Worm (Caenorhabditis elegans) whole organism, early embryonic: ENCODE measurements around the gene C17C3.24.

Experiments used
- B0310.2 ChIP-seq: sonication (generic microtip); optimal IDR thresholded peaks from 2 replicates; lab custom pipeline; 2016; ENCODE audit warnings: mild to moderate bottlenecking, missing genetic modification characterization, missing compliant biosample characterization
- F13C5.2 ChIP-seq: sonication (generic microtip); optimal IDR thresholded peaks from 2 replicates; lab custom pipeline; 2017; ENCODE audit warnings: mild to moderate bottlenecking, missing genetic modification characterization, inconsistent platforms, missing compliant biosample characterization
- aly-1 ChIP-seq: sonication (generic microtip); optimal IDR thresholded peaks from 2 replicates; lab custom pipeline; 2016; ENCODE audit warnings: missing genetic modification characterization, missing compliant biosample characterization
- ama-1 ChIP-seq: fragments of 150-350 bp; optimal IDR thresholded peaks from 2 replicates; lab custom pipeline; 2014
- ceh-13 ChIP-seq: fragments of 200-800 bp; sonication (Bioruptor generic); optimal IDR thresholded peaks from 2 replicates; lab custom pipeline; 2018; ENCODE audit warnings: mild to moderate bottlenecking, missing genetic modification characterization, missing compliant biosample characterization
- ceh-36 ChIP-seq: sonication (generic microtip); optimal IDR thresholded peaks from 2 replicates; lab custom pipeline; 2016; ENCODE audit warnings: missing genetic modification characterization, inconsistent platforms, missing compliant biosample characterization
- ets-7 ChIP-seq: sonication (generic microtip); optimal IDR thresholded peaks from 2 replicates; lab custom pipeline; 2016; ENCODE audit warnings: missing genotype, missing genetic modification characterization, missing compliant biosample characterization
- flt-1 ChIP-seq: fragments of 200-800 bp; sonication (Bioruptor generic); IDR thresholded peaks from 2 replicates; pipeline ENCODE4 v1.3.6; 2022; ENCODE audit warnings: missing genetic modification characterization, missing compliant biosample characterization
- hmbx-1 ChIP-seq: sonication (generic microtip); optimal IDR thresholded peaks from 2 replicates; lab custom pipeline; 2016; ENCODE audit warnings: mild to moderate bottlenecking, missing genetic modification characterization, missing compliant biosample characterization
- hmg-4 ChIP-seq: fragments of 200-800 bp; sonication (Bioruptor generic); optimal IDR thresholded peaks from 2 replicates; lab custom pipeline; 2018; ENCODE audit warnings: mild to moderate bottlenecking, missing genetic modification characterization, missing compliant biosample characterization
- hnd-1 ChIP-seq: sonication (generic microtip); optimal IDR thresholded peaks from 2 replicates; lab custom pipeline; 2016; ENCODE audit warnings: missing genetic modification characterization, missing compliant biosample characterization
- pes-1 ChIP-seq: fragments of 200-800 bp; sonication (Bioruptor generic); IDR thresholded peaks from 2 replicates; pipeline ENCODE4 v1.3.6; 2022; ENCODE audit warnings: missing genetic modification reagents, missing genetic modification characterization, missing compliant biosample characterization
- scrt-1 ChIP-seq: fragments of 200-800 bp; sonication (Bioruptor generic); IDR thresholded peaks from 2 replicates; pipeline ENCODE4 v1.3.6; 2022; ENCODE audit warnings: missing genetic modification characterization, missing compliant biosample characterization
- sea-1 ChIP-seq: fragments of 200-800 bp; sonication (Bioruptor generic); conservative IDR thresholded peaks from 2 replicates; pipeline ENCODE4 v1.3.6; 2022; ENCODE audit warnings: missing genetic modification characterization, missing compliant biosample characterization
- tbx-11 ChIP-seq: fragments of 200-800 bp; sonication (Bioruptor generic); IDR thresholded peaks from 2 replicates; pipeline ENCODE4 v1.3.6; 2022; ENCODE audit warnings: missing genetic modification characterization, missing compliant biosample characterization
- tbx-37 ChIP-seq: fragments of 200-800 bp; sonication (Bioruptor generic); conservative IDR thresholded peaks from 2 replicates; pipeline ENCODE4 v1.3.6; 2022; ENCODE audit warnings: missing genetic modification reagents, missing genetic modification characterization, missing compliant biosample characterization
- tra-4 ChIP-seq: sonication (generic microtip); optimal IDR thresholded peaks from 2 replicates; lab custom pipeline; 2017; ENCODE audit warnings: missing genetic modification characterization, missing compliant biosample characterization

Gene C17C3.24

ce11 chrII:5541685-5542084, at the start of gene C17C3.24:
TSS of gene C17C3.24 (minus strand) at chrII:5541785.
- no peak for TF ChIP-seq hmg-4 (GFP tag; lab: Kevin White, UChicago)
- no peak for TF ChIP-seq B0310.2 (tag; lab: Kevin White, UChicago)
- TF ChIP-seq ceh-13 (GFP tag; lab: Kevin White, UChicago): no peak
- no peak for TF ChIP-seq ama-1 (lab: Kevin White, UChicago)
- TF ChIP-seq tbx-37 (GFP tag; lab: Robert Waterston, UW): no peak
- TF ChIP-seq ceh-36 (tag; lab: Kevin White, UChicago): no peak
- no peak for TF ChIP-seq flt-1 (GFP tag; lab: Robert Waterston, UW)
- no peak for TF ChIP-seq pes-1 (GFP tag; lab: Robert Waterston, UW)
- no peak for TF ChIP-seq F13C5.2
- TF ChIP-seq scrt-1 (GFP tag; lab: Robert Waterston, UW): no peak
- TF ChIP-seq tbx-11: no peak
- TF ChIP-seq tra-4 (tag; lab: Kevin White, UChicago): no peak

ce11 chrII:5589690-5590089, 48.1 kb upstream of the C17C3.24 start, which contains the start of gene C17G10.13:
TSS of gene C17G10.13 (minus strand) at chrII:5589790.
- no peak for TF ChIP-seq sea-1 (GFP tag; lab: Robert Waterston, UW)

DNA sequence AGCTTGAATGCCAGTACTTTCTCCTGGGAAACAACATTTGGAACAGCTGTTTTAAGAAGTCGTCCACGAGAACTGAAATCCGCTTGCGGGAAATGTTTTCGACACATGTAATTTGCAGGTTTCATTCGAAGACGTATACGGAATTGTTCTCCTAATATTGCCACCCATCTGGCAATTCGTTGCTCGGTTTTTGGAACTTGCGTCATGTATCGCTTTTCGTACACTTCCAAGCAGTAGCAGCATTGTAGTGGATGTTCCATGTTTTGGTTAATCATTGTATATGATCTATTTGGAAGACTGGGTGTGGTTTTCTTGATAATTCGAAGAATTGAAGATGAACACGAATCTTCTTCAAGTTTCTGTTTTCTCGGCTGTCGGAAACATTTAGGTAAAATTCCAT, 46.2 kb upstream of the C17C3.24 start:
- TF ChIP-seq flt-1 (GFP tag; lab: Robert Waterston, UW): no peak
- TF ChIP-seq scrt-1 (GFP tag; lab: Robert Waterston, UW): no peak
- TF ChIP-seq sea-1 (GFP tag; lab: Robert Waterston, UW): no peak
- TF ChIP-seq B0310.2 (tag; lab: Kevin White, UChicago): no peak
- TF ChIP-seq aly-1: no peak
- no peak for TF ChIP-seq F13C5.2
- TF ChIP-seq tbx-11: no peak
- no peak for TF ChIP-seq ceh-13 (GFP tag; lab: Kevin White, UChicago)
- TF ChIP-seq pes-1 (GFP tag; lab: Robert Waterston, UW): no peak
- no peak for TF ChIP-seq hmbx-1 (tag; lab: Kevin White, UChicago)
- no peak for TF ChIP-seq ets-7 (tag; lab: Kevin White, UChicago)
- no peak for TF ChIP-seq ama-1 (lab: Kevin White, UChicago)
- no peak for TF ChIP-seq tra-4 (tag; lab: Kevin White, UChicago)

DNA sequence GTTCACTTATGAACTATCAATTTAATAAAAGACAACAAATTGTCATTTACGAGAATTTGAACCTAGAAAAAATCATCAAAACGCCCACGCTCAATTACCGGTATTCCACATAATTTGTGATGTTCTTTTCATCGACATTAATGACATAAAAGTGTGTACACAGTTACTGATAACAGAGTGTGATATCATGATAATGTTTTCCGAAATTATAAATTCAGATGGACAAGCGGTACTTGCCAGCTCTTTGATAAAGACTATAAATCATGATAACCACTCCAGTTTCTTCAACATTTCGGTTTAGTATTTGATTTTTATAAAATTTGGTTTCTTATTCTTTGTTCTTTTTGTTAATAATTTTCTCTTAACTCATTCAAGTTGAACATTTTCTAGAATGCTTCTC, 44.2 kb upstream of the C17C3.24 start, which contains the start of gene lys-8:
lys-8 (plus strand) TSS at position 391 of the 400 bp plus-strand sequence.
- TF ChIP-seq tbx-11 (no peak), scrt-1 (GFP tag; lab: Robert Waterston, UW) (no peak)

- no peak for TF ChIP-seq B0310.2 (tag; lab: Kevin White, UChicago)
- TF ChIP-seq aly-1: no peak
- TF ChIP-seq tbx-11: no peak
- no peak for TF ChIP-seq hnd-1 (tag; lab: Kevin White, UChicago)
- no peak for TF ChIP-seq pes-1 (GFP tag; lab: Robert Waterston, UW)
- TF ChIP-seq ceh-36 (tag; lab: Kevin White, UChicago): no peak
- no peak for TF ChIP-seq sea-1 (GFP tag; lab: Robert Waterston, UW)
- TF ChIP-seq F13C5.2: no peak
- TF ChIP-seq ama-1 (lab: Kevin White, UChicago): no peak
- TF ChIP-seq ceh-13 (GFP tag; lab: Kevin White, UChicago): no peak
Observed at ce11 chrII:5582309-5582708, 40.7 kb upstream of the C17C3.24 start, which contains the start of gene T25E4.2. TSS of gene T25E4.2 (minus strand) at chrII:5582409.

DNA sequence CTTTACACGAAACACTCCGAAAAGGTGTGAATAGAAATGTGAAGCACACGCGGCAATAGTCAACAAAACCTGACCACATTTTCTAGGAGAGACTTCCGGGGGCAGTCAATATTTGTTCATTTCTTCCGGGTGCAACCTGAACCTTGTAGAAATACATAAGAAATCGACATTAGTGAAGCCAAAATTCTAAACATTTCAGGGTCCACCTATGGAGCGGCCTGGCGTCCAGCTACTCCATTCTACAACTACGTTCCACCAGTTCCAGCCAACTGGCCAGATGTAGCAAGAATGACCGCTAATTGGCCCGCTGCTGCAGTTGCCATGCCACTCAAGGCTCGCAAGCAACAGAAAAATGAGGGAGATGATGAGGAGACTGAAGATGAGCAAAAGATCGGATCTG, 37.7 kb upstream of the C17C3.24 start:
- no peak for TF ChIP-seq pes-1 (GFP tag; lab: Robert Waterston, UW)
- no peak for TF ChIP-seq ceh-36 (tag; lab: Kevin White, UChicago)
- TF ChIP-seq ama-1 (lab: Kevin White, UChicago): no peak
- TF ChIP-seq flt-1 (GFP tag; lab: Robert Waterston, UW): no peak
- TF ChIP-seq hmg-4 (GFP tag; lab: Kevin White, UChicago): no peak
- TF ChIP-seq ceh-13 (GFP tag; lab: Kevin White, UChicago): no peak
- no peak for TF ChIP-seq aly-1
- TF ChIP-seq hnd-1 (tag; lab: Kevin White, UChicago): no peak
- no peak for TF ChIP-seq hmbx-1 (tag; lab: Kevin White, UChicago)
- TF ChIP-seq scrt-1 (GFP tag; lab: Robert Waterston, UW): no peak
- TF ChIP-seq ets-7 (tag; lab: Kevin White, UChicago): no peak
- no peak for TF ChIP-seq tbx-11
- TF ChIP-seq tra-4 (tag; lab: Kevin White, UChicago): no peak
- no peak for TF ChIP-seq sea-1 (GFP tag; lab: Robert Waterston, UW)
- no peak for TF ChIP-seq F13C5.2

ce11 chrII:5578714-5579113, 37.1 kb upstream of the C17C3.24 start:
- no peak for TF ChIP-seq hmbx-1 (tag; lab: Kevin White, UChicago)
- no peak for TF ChIP-seq ama-1 (lab: Kevin White, UChicago)
- no peak for TF ChIP-seq F13C5.2
- no peak for TF ChIP-seq hnd-1 (tag; lab: Kevin White, UChicago)
- no peak for TF ChIP-seq tbx-11
- no peak for TF ChIP-seq ets-7 (tag; lab: Kevin White, UChicago)
- TF ChIP-seq B0310.2 (tag; lab: Kevin White, UChicago): no peak
- no peak for TF ChIP-seq sea-1 (GFP tag; lab: Robert Waterston, UW)
- TF ChIP-seq hmg-4 (GFP tag; lab: Kevin White, UChicago): no peak
- TF ChIP-seq flt-1 (GFP tag; lab: Robert Waterston, UW): no peak
- no peak for TF ChIP-seq ceh-13 (GFP tag; lab: Kevin White, UChicago)
- TF ChIP-seq tra-4 (tag; lab: Kevin White, UChicago): no peak
- TF ChIP-seq aly-1: no peak
- TF ChIP-seq pes-1 (GFP tag; lab: Robert Waterston, UW): no peak
- no peak for TF ChIP-seq scrt-1 (GFP tag; lab: Robert Waterston, UW)
- no peak for TF ChIP-seq tbx-37 (GFP tag; lab: Robert Waterston, UW)

DNA sequence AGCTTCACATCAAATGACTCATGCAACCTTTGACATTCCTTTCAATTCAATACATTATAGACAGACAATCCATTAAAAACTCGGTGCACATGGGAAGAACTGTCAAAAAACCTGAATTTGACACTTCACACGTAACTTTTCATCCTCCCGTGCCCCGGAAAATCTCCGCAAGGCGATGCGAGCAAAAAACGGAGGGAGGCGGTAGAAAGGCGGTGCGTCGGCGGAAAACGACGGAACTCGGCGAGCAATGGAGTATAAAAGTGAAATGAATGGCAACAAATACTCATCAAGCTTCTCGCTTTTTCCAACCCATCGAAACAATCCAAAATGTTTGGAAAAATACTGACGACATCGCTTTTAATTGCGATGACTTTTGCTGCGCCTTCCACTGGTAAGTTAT, 36.5 kb upstream of the C17C3.24 start, which contains the start of gene T25E4.1:
T25E4.1 (plus strand) TSS at position 301 of the 400 bp plus-strand sequence.
- no peak for TF ChIP-seq tbx-11
- TF ChIP-seq hnd-1 (tag; lab: Kevin White, UChicago): no peak
- TF ChIP-seq flt-1 (GFP tag; lab: Robert Waterston, UW): no peak
- no peak for TF ChIP-seq hmg-4 (GFP tag; lab: Kevin White, UChicago)
- TF ChIP-seq ceh-36 (tag; lab: Kevin White, UChicago): no peak
- no peak for TF ChIP-seq tbx-37 (GFP tag; lab: Robert Waterston, UW)
- no peak for TF ChIP-seq sea-1 (GFP tag; lab: Robert Waterston, UW)
- no peak for TF ChIP-seq B0310.2 (tag; lab: Kevin White, UChicago)
- TF ChIP-seq ceh-13 (GFP tag; lab: Kevin White, UChicago): no peak
